Worm (Caenorhabditis elegans) whole organism, L3 larva: ENCODE data around the gene npr-5.

Source experiments
- ceh-82 ChIP-seq: fragments of 150-350 bp; optimal IDR thresholded peaks from 2 replicates; lab custom pipeline; 2014; ENCODE audit warnings: missing biosample characterization, missing genetic modification characterization
- daf-12 ChIP-seq: fragments of 150-350 bp; optimal IDR thresholded peaks from 2 replicates; lab custom pipeline; 2014; ENCODE audit warnings: missing biosample characterization, missing genetic modification reagents, missing genetic modification characterization
- eor-1 ChIP-seq, 2 experiments: fragments of 150-350 bp; optimal IDR thresholded peaks; 2 replicates each; lab custom pipeline; 2014 to 2018; ENCODE audit warnings: missing biosample characterization in 2 of 2, missing genetic modification characterization in 2 of 2
- fkh-2 ChIP-seq: fragments of 150-350 bp; optimal IDR thresholded peaks from 2 replicates; lab custom pipeline; 2014; ENCODE audit warnings: missing biosample characterization, missing genetic modification reagents, missing genetic modification characterization
- lsy-12 ChIP-seq: sonication (generic microtip); optimal IDR thresholded peaks from 2 replicates; lab custom pipeline; 2016; ENCODE audit warnings: mild to moderate bottlenecking, missing genetic modification characterization, missing compliant biosample characterization
- nfya-1 ChIP-seq: sonication (generic microtip); optimal IDR thresholded peaks from 2 replicates; lab custom pipeline; 2017; ENCODE audit warnings: missing genetic modification characterization, mild to moderate bottlenecking, missing compliant biosample characterization, antibody characterized with exemption, moderate library complexity; ENCODE audit not compliant: insufficient read depth
- nhr-12 ChIP-seq: fragments of 150-350 bp; optimal IDR thresholded peaks from 2 replicates; lab custom pipeline; 2014; ENCODE audit warnings: missing biosample characterization, missing genetic modification characterization
- nhr-28 ChIP-seq: fragments of 150-350 bp; optimal IDR thresholded peaks from 2 replicates; lab custom pipeline; 2014; ENCODE audit warnings: missing biosample characterization, missing genetic modification characterization
- nhr-67 ChIP-seq: fragments of 150-350 bp; optimal IDR thresholded peaks from 2 replicates; lab custom pipeline; 2014; ENCODE audit warnings: missing biosample characterization, missing genetic modification characterization
- nhr-76 ChIP-seq: fragments of 150-350 bp; sonication (generic microtip); optimal IDR thresholded peaks from 5 replicates; lab custom pipeline; 2014; ENCODE audit warnings: missing biosample characterization, missing genetic modification characterization
- pqm-1 ChIP-seq: fragments of 150-350 bp; optimal IDR thresholded peaks from 2 replicates; lab custom pipeline; 2017; ENCODE audit warnings: missing biosample characterization, missing genetic modification characterization, inconsistent platforms
- skn-1 ChIP-seq: fragments of 150-350 bp; optimal IDR thresholded peaks from 2 replicates; lab custom pipeline; 2014; ENCODE audit warnings: missing biosample characterization, missing genetic modification characterization

Gene npr-5

DNA sequence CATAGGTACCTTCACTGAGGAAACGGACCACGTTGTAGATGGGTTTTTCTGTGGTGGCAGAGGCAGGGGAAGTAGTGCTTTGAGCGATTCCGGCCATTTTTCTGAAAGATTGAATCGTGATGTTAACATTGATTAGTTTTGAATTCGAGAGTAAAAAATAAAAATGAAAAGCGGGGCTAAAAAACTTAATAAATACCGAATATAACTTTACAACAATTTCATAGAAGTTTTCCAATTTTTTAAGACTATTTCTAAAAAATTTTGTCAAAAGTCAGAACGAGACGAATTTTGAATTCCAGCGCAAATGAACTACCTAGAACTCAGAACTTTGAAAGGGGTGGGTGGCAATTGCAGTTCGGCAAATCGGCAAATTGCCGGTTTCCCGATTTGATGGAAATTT is 46.9 kb downstream of the npr-5 start, which contains the start of gene kin-33:
TSS of gene kin-33 (minus strand) at position 101 of the 400 bp plus-strand sequence.
- TF ChIP-seq nhr-76, result no peak
- no peak for TF ChIP-seq daf-12
- no peak for TF ChIP-seq nhr-67 (tag; lab: Kevin White, UChicago)
- TF ChIP-seq lsy-12 (tag; lab: Kevin White, UChicago), result no peak
- no peak for TF ChIP-seq pqm-1
- no peak for TF ChIP-seq skn-1
- no peak for TF ChIP-seq nhr-28 (tag; lab: Kevin White, UChicago)
- TF ChIP-seq eor-1 (tag; optimal IDR thresholded peaks at IDR 0.05; lab: Kevin White, UChicago), result no peak
- TF ChIP-seq nfya-1, result no peak
- no peak for TF ChIP-seq nhr-12
- no peak for TF ChIP-seq fkh-2 (tag; lab: Kevin White, UChicago)
- no peak for TF ChIP-seq ceh-82 (tag; lab: Kevin White, UChicago)
